Worm (Caenorhabditis elegans) whole organism, mixed stage, embryonic: Measurements from ENCODE around the gene sre-46.

Experiments
- blmp-1 ChIP-seq: fragments of 150-350 bp; optimal IDR thresholded peaks from 2 replicates; lab custom pipeline; 2014; ENCODE audit warnings: missing biosample characterization, missing genetic modification characterization
- flh-1 ChIP-seq: fragments of 200-800 bp; sonication (Bioruptor generic); optimal IDR thresholded peaks from 2 replicates; lab custom pipeline; 2018; ENCODE audit warnings: mild to moderate bottlenecking, missing genetic modification characterization, moderate library complexity, missing compliant biosample characterization
- lin-13 ChIP-seq: fragments of 150-350 bp; optimal IDR thresholded peaks from 2 replicates; lab custom pipeline; 2014; ENCODE audit warnings: missing biosample characterization, missing genetic modification characterization
- nhr-28 ChIP-seq: fragments of 150-350 bp; optimal IDR thresholded peaks from 2 replicates; lab custom pipeline; 2014; ENCODE audit warnings: missing biosample characterization, missing genetic modification characterization
- nhr-76 ChIP-seq: sonication (generic microtip); optimal IDR thresholded peaks from 2 replicates; lab custom pipeline; 2017; ENCODE audit warnings: missing biosample characterization, missing genetic modification characterization
- snpc-4 ChIP-seq: fragments of 150-350 bp; optimal IDR thresholded peaks from 2 replicates; lab custom pipeline; 2014; ENCODE audit warnings: missing biosample characterization, missing genetic modification characterization
- ztf-11 ChIP-seq: fragments of 150-350 bp; optimal IDR thresholded peaks from 2 replicates; lab custom pipeline; 2014; ENCODE audit warnings: missing biosample characterization, missing genetic modification characterization

ce11 chrII:13673605-13674193, 47.4 kb downstream of the sre-46 start:
- TF ChIP-seq flh-1 (no peak), snpc-4 (no peak), nhr-28 (no peak), nhr-76 (tag; lab: Kevin White, UChicago) (no peak), ztf-11 (tag; lab: Kevin White, UChicago) (no peak), lin-13 (no peak), blmp-1 (tag; lab: Kevin White, UChicago) (no peak)
